Worm (Caenorhabditis elegans): Measurements from ENCODE around the gene C10C6.13.
A peak's percentile ranks its signal among the peaks of the same experiment; 100 is the strongest.

The C10C6.13 gene

DNA sequence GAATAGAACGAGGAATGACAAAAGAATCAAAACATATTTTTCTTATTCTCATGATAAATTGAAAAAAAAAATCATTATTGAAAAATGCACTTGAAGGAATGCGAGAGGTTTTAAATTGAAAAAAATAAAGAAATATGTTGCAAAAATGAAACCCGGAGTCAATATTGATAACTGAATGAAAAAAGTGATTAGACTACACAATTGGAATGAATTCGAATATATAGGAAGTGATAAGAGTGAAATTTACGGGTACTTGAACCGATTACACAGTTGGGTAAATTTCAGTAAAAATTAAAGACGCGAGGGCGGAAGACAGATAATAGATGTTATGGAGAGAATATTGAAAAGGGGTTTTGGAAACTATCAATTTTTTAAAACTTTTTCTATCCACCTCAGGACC, 19.5 kb upstream of the C10C6.13 start:
- TF ChIP-seq aly-2 (tag; optimal IDR thresholded peaks at IDR 0.05) (no peak), unc-39 (tag; optimal IDR thresholded peaks at IDR 0.05) (no peak), snpc-4 (tag; optimal IDR thresholded peaks at IDR 0.05) (no peak), eor-1 (tag; optimal IDR thresholded peaks at IDR 0.05) (no peak), lsy-12 (tag; optimal IDR thresholded peaks at IDR 0.05) (no peak), lin-15B (tag; optimal IDR thresholded peaks at IDR 0.05) (no peak), daf-12 (tag; optimal IDR thresholded peaks at IDR 0.05) (no peak), jun-1 (tag; optimal IDR thresholded peaks at IDR 0.05) (peak; percentile 46), unc-62 (GFP tag; optimal IDR thresholded peaks at IDR 0.05) (no peak), pha-4 (tag; optimal IDR thresholded peaks at IDR 0.05) (peak; percentile 44), nhr-237 (tag; optimal IDR thresholded peaks at IDR 0.05) (no peak), sea-2 (GFP tag; optimal IDR thresholded peaks at IDR 0.05) (no peak), egl-5 (tag; optimal IDR thresholded peaks at IDR 0.05) (no peak), egl-27 (tag; optimal IDR thresholded peaks at IDR 0.05) (no peak), elt-2 (tag; optimal IDR thresholded peaks at IDR 0.05) (peak; percentile 86), nfya-1 (tag; optimal IDR thresholded peaks at IDR 0.05; ENCODE audit: insufficient read depth) (no peak), pqm-1 (tag; optimal IDR thresholded peaks at IDR 0.05) (peak; percentile 57), ceh-28 (tag; optimal IDR thresholded peaks at IDR 0.05) (no peak)

DNA sequence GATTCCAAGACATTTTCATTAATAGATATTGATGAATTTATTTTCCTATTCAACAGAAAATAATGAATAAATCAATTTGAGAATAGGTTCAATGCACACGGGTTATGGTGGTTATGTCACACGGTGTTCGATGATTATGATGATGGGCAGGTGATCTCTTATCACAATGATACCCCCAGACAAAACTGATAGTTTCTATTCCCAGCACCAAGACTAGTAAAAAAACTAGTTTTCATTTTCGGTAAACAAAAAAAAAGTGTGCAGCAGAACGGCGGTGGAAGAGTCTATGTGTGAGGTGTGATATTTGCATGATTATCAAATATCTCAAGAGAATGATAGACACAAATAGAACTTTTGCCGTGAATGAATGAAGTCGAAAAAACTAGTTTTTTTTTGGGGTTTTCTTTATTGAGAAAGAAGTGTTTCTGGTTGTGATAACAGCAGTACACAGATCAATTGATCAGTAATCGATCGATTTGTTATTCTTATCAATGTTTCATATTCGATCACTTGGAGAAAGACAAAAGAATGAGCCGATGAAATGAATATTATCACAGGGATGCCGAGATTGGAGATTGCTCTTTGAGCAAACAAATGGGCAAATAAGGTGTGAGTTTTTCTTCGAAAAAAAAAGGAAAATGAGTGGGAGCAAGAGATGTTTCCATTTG, 18.5 kb upstream of the C10C6.13 start:
- TF ChIP-seq nhr-43 (tag; optimal IDR thresholded peaks at IDR 0.05; ENCODE audit: poor library complexity, severe bottlenecking): peak; percentile 19
- TF ChIP-seq ama-1 (optimal IDR thresholded peaks at IDR 0.05): no peak
- peak; percentile 55 for TF ChIP-seq pqm-1 (tag; optimal IDR thresholded peaks at IDR 0.05)
- TF ChIP-seq elt-2 (tag; optimal IDR thresholded peaks at IDR 0.05): peak; percentile 67
- TF ChIP-seq elt-3 (tag; optimal IDR thresholded peaks at IDR 0.05): peak in 1 of 3 experiments; percentile 82
- TF ChIP-seq nhr-23 (tag; optimal IDR thresholded peaks at IDR 0.05): no peak

DNA sequence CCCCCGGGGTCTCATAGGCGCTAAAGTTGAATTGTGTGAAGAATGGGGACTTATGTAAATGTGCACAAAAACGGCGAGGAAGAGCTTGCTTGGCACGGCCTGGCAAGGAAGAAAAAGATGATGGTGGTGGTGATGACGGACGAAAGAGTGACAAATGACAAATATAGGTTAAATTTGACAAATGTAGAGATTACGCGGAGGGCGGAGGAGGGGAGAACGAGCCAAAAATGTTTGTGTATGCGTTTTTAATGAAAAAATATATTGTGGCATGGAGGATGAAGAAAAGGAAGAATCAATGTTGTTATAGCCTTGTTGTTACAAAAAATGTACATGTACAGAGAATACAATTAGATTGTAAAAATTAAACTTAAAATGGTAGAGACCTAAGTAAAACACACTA, 17.3 kb upstream of the C10C6.13 start:
- TF ChIP-seq ceh-9 (tag; optimal IDR thresholded peaks at IDR 0.05) (no peak), hmg-11 (tag; optimal IDR thresholded peaks at IDR 0.05) (peak; percentile 5)

DNA sequence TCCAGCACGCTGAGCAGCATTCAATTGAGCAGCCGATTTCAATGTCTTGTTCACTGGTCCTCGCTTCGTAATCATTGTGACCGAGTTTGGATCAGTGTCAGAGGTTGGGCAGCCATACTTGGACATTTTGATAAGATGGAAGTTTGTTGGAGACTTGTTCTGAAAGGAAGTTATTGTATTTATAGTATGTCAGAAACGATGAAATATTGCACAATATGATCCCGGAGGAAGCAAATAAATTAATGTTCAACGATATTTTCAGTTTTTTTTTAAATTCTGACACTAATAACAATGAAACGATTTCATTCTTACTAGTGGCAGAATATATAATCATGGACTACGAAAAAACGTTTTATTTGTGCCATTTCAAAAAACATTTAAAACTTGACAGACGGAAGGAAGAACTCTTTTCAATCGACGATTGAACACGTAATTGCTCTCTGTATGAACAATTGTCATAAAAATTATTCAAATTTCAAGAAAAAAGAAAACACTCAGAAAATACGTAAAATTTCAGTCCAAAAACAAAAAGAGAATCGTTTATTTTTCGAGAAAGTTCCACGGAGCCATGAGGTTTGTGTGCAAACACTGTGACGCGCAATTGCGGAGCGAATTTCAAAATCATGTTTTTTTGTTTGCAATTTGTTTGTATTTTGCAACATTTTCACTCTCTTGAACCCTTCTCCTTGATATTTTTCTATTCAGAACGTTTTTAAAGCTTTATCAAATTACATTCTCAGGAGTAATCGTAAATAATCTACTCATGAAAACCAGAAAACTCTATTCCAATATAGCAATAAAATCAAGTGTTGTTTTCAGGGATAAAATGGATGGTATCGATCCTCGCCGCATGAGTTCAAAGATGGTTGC, 10.7 kb upstream of the C10C6.13 start, which contains the start of the genes mbf-1 and nse-4:
mbf-1 (minus strand) TSS at position 343 of the 870 bp plus-strand sequence.
nse-4 (plus strand) TSS at position 820 of the 870 bp plus-strand sequence.
- no peak for TF ChIP-seq daf-12 (tag; optimal IDR thresholded peaks at IDR 0.05)
- TF ChIP-seq ceh-9 (tag; optimal IDR thresholded peaks at IDR 0.05): no peak
- peak; percentile 79 for TF ChIP-seq nfya-1 (tag; optimal IDR thresholded peaks at IDR 0.05; ENCODE audit: insufficient read depth)
- peak; percentile 31 for TF ChIP-seq lsy-12 (tag; optimal IDR thresholded peaks at IDR 0.05)
- TF ChIP-seq ama-1 (optimal IDR thresholded peaks at IDR 0.05): peak; percentile 53
- TF ChIP-seq tbx-2 (tag; optimal IDR thresholded peaks at IDR 0.05): no peak
- TF ChIP-seq fos-1 (tag; optimal IDR thresholded peaks at IDR 0.05): no peak
- peak; percentile 28 for TF ChIP-seq snpc-4 (tag; optimal IDR thresholded peaks at IDR 0.05)
- peak; percentile 60 for TF ChIP-seq pha-4 (tag; optimal IDR thresholded peaks at IDR 0.05)
- no peak for TF ChIP-seq pqm-1 (tag; optimal IDR thresholded peaks at IDR 0.05)
- TF ChIP-seq mml-1 (tag; optimal IDR thresholded peaks at IDR 0.05): no peak
- no peak for TF ChIP-seq lin-39 (tag; optimal IDR thresholded peaks at IDR 0.05)
- peak; percentile 45 for TF ChIP-seq nhr-25 (tag; optimal IDR thresholded peaks at IDR 0.05)
- TF ChIP-seq ceh-16 (tag; optimal IDR thresholded peaks at IDR 0.05): no peak
- TF ChIP-seq egl-27 (tag; optimal IDR thresholded peaks at IDR 0.05): no peak
- no peak for TF ChIP-seq egl-5 (tag; optimal IDR thresholded peaks at IDR 0.05)
- TF ChIP-seq fkh-10 (GFP tag; optimal IDR thresholded peaks at IDR 0.05): peak; percentile 45
- TF ChIP-seq sea-2 (GFP tag; optimal IDR thresholded peaks at IDR 0.05): no peak
- no peak for TF ChIP-seq ceh-82 (tag; optimal IDR thresholded peaks at IDR 0.05)
- TF ChIP-seq skn-1 (tag; optimal IDR thresholded peaks at IDR 0.05): peak; percentile 71
- peak; percentile 38 for TF ChIP-seq elt-2 (tag; optimal IDR thresholded peaks at IDR 0.05)
- TF ChIP-seq unc-39 (tag; optimal IDR thresholded peaks at IDR 0.05): no peak
- no peak for TF ChIP-seq fkh-2 (tag; optimal IDR thresholded peaks at IDR 0.05)
- TF ChIP-seq ztf-4 (tag; optimal IDR thresholded peaks at IDR 0.05): no peak
- no peak for TF ChIP-seq nhr-12 (tag; optimal IDR thresholded peaks at IDR 0.05)
- TF ChIP-seq nhr-23 (tag; optimal IDR thresholded peaks at IDR 0.05): peak; percentile 52
- TF ChIP-seq nhr-77 (tag; optimal IDR thresholded peaks at IDR 0.05): no peak
- TF ChIP-seq zag-1 (tag; optimal IDR thresholded peaks at IDR 0.05): no peak
- no peak for TF ChIP-seq ZK546.5 (tag; optimal IDR thresholded peaks at IDR 0.05)
- TF ChIP-seq R02D3.7 (tag; optimal IDR thresholded peaks at IDR 0.05): no peak
- no peak for TF ChIP-seq nhr-67 (tag; optimal IDR thresholded peaks at IDR 0.05)
- no peak for TF ChIP-seq elt-3 (tag; optimal IDR thresholded peaks at IDR 0.05)
- TF ChIP-seq elt-1 (tag; optimal IDR thresholded peaks at IDR 0.05): no peak
- no peak for TF ChIP-seq ztf-11 (tag; optimal IDR thresholded peaks at IDR 0.05)
- TF ChIP-seq ceh-28 (tag; optimal IDR thresholded peaks at IDR 0.05): no peak

Measured in whole organism, L3 larva.